Worm (Caenorhabditis elegans) whole organism, L4 larva: ENCODE results near the gene B0222.5.

Experiments used
- F10B5.3 ChIP-seq: sonication (generic microtip); optimal IDR thresholded peaks from 2 replicates; lab custom pipeline; 2016; ENCODE audit warnings: mild to moderate bottlenecking, missing genetic modification characterization, missing compliant biosample characterization
- F26F4.8 ChIP-seq: fragments of 200-800 bp; sonication (Bioruptor generic); conservative IDR thresholded peaks from 2 replicates; pipeline ENCODE4 v1.3.6; 2022; ENCODE audit warnings: missing genetic modification characterization, missing compliant biosample characterization
- R02D3.7 ChIP-seq: fragments of 150-350 bp; sonication (generic microtip); optimal IDR thresholded peaks from 3 replicates; lab custom pipeline; 2014; ENCODE audit warnings: missing biosample characterization, missing genetic modification characterization
- Y105C5A.15 ChIP-seq: fragments of 200-800 bp; sonication (Bioruptor generic); IDR thresholded peaks from 2 replicates; pipeline ENCODE4 v1.3.6; 2022; ENCODE audit warnings: missing genetic modification characterization, missing compliant biosample characterization
- Y48G9A.11 ChIP-seq: fragments of 200-800 bp; sonication (Bioruptor generic); IDR thresholded peaks from 2 replicates; pipeline ENCODE4 v1.3.6; 2022; ENCODE audit warnings: missing genetic modification reagents, missing genetic modification characterization, missing compliant biosample characterization
- Y5F2A.4 ChIP-seq: fragments of 200-800 bp; sonication (Bioruptor generic); optimal IDR thresholded peaks from 2 replicates; lab custom pipeline; 2018; ENCODE audit warnings: mild to moderate bottlenecking, missing genetic modification characterization, missing compliant biosample characterization
- Y75B8A.6 ChIP-seq: fragments of 200-800 bp; sonication (Bioruptor generic); IDR thresholded peaks from 2 replicates; pipeline ENCODE4 v1.3.6; 2022; ENCODE audit warnings: missing genetic modification reagents, missing genetic modification characterization, missing compliant biosample characterization
- attf-4 ChIP-seq: sonication (generic microtip); optimal IDR thresholded peaks from 3 replicates; lab custom pipeline; 2017; ENCODE audit warnings: missing biosample characterization, missing genetic modification characterization
- ceh-32 ChIP-seq: sonication (generic microtip); optimal IDR thresholded peaks from 2 replicates; lab custom pipeline; 2016; ENCODE audit warnings: mild to moderate bottlenecking, missing genetic modification characterization, missing compliant biosample characterization; ENCODE audit not compliant: poor library complexity
- ceh-62 ChIP-seq: sonication (generic microtip); optimal IDR thresholded peaks from 2 replicates; lab custom pipeline; 2017; ENCODE audit warnings: missing biosample characterization, missing genetic modification characterization
- ces-1 ChIP-seq: fragments of 150-350 bp; sonication (generic microtip); optimal IDR thresholded peaks from 4 replicates; lab custom pipeline; 2014; ENCODE audit warnings: missing biosample characterization, missing genetic modification reagents, missing genetic modification characterization
- ctbp-1 ChIP-seq: fragments of 200-800 bp; sonication (Bioruptor generic); IDR thresholded peaks from 2 replicates; pipeline ENCODE4 v1.3.6; 2022; ENCODE audit warnings: missing genetic modification reagents, missing genetic modification characterization, missing compliant biosample characterization
- daf-12 ChIP-seq: fragments of 150-350 bp; optimal IDR thresholded peaks from 2 replicates; lab custom pipeline; 2014; ENCODE audit warnings: missing biosample characterization, missing genetic modification reagents, missing genetic modification characterization
- dmd-6 ChIP-seq: fragments of 200-800 bp; sonication (Bioruptor generic); IDR thresholded peaks from 2 replicates; pipeline ENCODE4 v1.3.6; 2022; ENCODE audit warnings: missing genetic modification reagents, missing genetic modification characterization, missing compliant biosample characterization
- duxl-1 ChIP-seq: sonication (generic microtip); optimal IDR thresholded peaks from 2 replicates; lab custom pipeline; 2016; ENCODE audit warnings: mild to moderate bottlenecking, missing genetic modification characterization, moderate library complexity, missing compliant biosample characterization; ENCODE audit not compliant: poor library complexity
- hlh-11 ChIP-seq: fragments of 200-800 bp; sonication (Bioruptor generic); optimal IDR thresholded peaks from 2 replicates; lab custom pipeline; 2018; ENCODE audit warnings: mild to moderate bottlenecking, missing genetic modification characterization, missing compliant biosample characterization
- hlh-30 ChIP-seq: sonication (generic microtip); optimal IDR thresholded peaks from 2 replicates; lab custom pipeline; 2017; ENCODE audit warnings: antibody characterized with exemption, mild to moderate bottlenecking, missing genetic modification characterization, missing compliant biosample characterization; ENCODE audit not compliant: insufficient read depth
- hmg-1.1 ChIP-seq: fragments of 200-800 bp; sonication (Bioruptor generic); IDR thresholded peaks from 2 replicates; pipeline ENCODE4 v1.3.6; 2022; ENCODE audit warnings: missing genetic modification reagents, missing genetic modification characterization, missing compliant biosample characterization
- lin-1 ChIP-seq: fragments of 200-800 bp; sonication (Bioruptor generic); IDR thresholded peaks from 2 replicates; pipeline ENCODE4 v1.3.6; 2022; ENCODE audit warnings: missing genetic modification reagents, missing genetic modification characterization, missing compliant biosample characterization
- madf-9 ChIP-seq: fragments of 200-800 bp; sonication (Bioruptor generic); conservative IDR thresholded peaks from 2 replicates; pipeline ENCODE4 v1.3.6; 2022; ENCODE audit warnings: missing genetic modification reagents, missing genetic modification characterization, missing compliant biosample characterization
- nhr-10 ChIP-seq: fragments of 150-350 bp; optimal IDR thresholded peaks from 2 replicates; lab custom pipeline; 2014; ENCODE audit warnings: missing biosample characterization, missing genetic modification characterization
- nhr-102 ChIP-seq: sonication (generic microtip); optimal IDR thresholded peaks from 2 replicates; lab custom pipeline; 2016; ENCODE audit warnings: mild to moderate bottlenecking, missing genetic modification characterization, moderate library complexity, missing compliant biosample characterization
- nhr-11 ChIP-seq: fragments of 150-350 bp; optimal IDR thresholded peaks from 2 replicates; lab custom pipeline; 2014; ENCODE audit warnings: missing biosample characterization, missing genetic modification characterization
- nhr-111 ChIP-seq: fragments of 200-800 bp; sonication (Bioruptor generic); optimal IDR thresholded peaks from 2 replicates; lab custom pipeline; 2018; ENCODE audit warnings: mild to moderate bottlenecking, missing genetic modification characterization, missing compliant biosample characterization
- nhr-237 ChIP-seq: sonication (generic microtip); optimal IDR thresholded peaks from 2 replicates; lab custom pipeline; 2017; ENCODE audit warnings: missing biosample characterization, missing genetic modification characterization
- nhr-28 ChIP-seq: fragments of 150-350 bp; optimal IDR thresholded peaks from 2 replicates; lab custom pipeline; 2014; ENCODE audit warnings: missing biosample characterization, missing genetic modification characterization
- nhr-48 ChIP-seq: sonication (generic microtip); optimal IDR thresholded peaks from 2 replicates; lab custom pipeline; 2016; ENCODE audit warnings: mild to moderate bottlenecking, missing genetic modification characterization, missing compliant biosample characterization
- nhr-6 ChIP-seq: fragments of 150-350 bp; optimal IDR thresholded peaks from 2 replicates; lab custom pipeline; 2014; ENCODE audit warnings: missing biosample characterization, missing genetic modification characterization
- pha-4 ChIP-seq, 2 experiments: fragments of 150-350 bp in 1 of 2; fragments of 200-800 bp in 1 of 2; sonication (Bioruptor generic) in 1 of 2; IDR thresholded peaks in 1 of 2; optimal IDR thresholded peaks in 1 of 2; 2 replicates each; pipeline versions ENCODE4 v1.3.6 to Lab custom; 2014 to 2022; ENCODE audit warnings: missing genetic modification characterization in 2 of 2, missing genetic modification reagents in 2 of 2, missing biosample characterization in 1 of 2, missing compliant biosample characterization in 1 of 2
- php-3 ChIP-seq: fragments of 200-800 bp; sonication (Bioruptor generic); IDR thresholded peaks from 2 replicates; pipeline ENCODE4 v1.3.6; 2022; ENCODE audit warnings: missing genetic modification reagents, missing genetic modification characterization, missing compliant biosample characterization
- pqm-1 ChIP-seq: sonication (generic microtip); optimal IDR thresholded peaks from 2 replicates; lab custom pipeline; 2017; ENCODE audit warnings: missing biosample characterization, missing genetic modification characterization
- sdz-12 ChIP-seq: fragments of 200-800 bp; sonication (Bioruptor generic); optimal IDR thresholded peaks from 2 replicates; lab custom pipeline; 2018; ENCODE audit warnings: mild to moderate bottlenecking, missing genetic modification characterization, missing compliant biosample characterization
- snpc-4 ChIP-seq: fragments of 150-350 bp; optimal IDR thresholded peaks from 2 replicates; lab custom pipeline; 2014; ENCODE audit warnings: missing biosample characterization, missing genetic modification characterization
- spr-3 ChIP-seq: fragments of 200-800 bp; sonication (Bioruptor generic); optimal IDR thresholded peaks from 2 replicates; lab custom pipeline; 2018; ENCODE audit warnings: mild to moderate bottlenecking, missing genetic modification characterization, missing compliant biosample characterization
- tag-97 ChIP-seq: fragments of 200-800 bp; sonication (Bioruptor generic); IDR thresholded peaks from 2 replicates; pipeline ENCODE4 v1.3.6; 2022; ENCODE audit warnings: missing genetic modification characterization, missing compliant biosample characterization
- tra-1 ChIP-seq: fragments of 200-800 bp; sonication (Bioruptor generic); IDR thresholded peaks from 2 replicates; pipeline ENCODE4 v1.3.6; 2022; ENCODE audit warnings: missing genetic modification reagents, missing genetic modification characterization, missing compliant biosample characterization
- zip-2 ChIP-seq: fragments of 150-350 bp; optimal IDR thresholded peaks from 2 replicates; lab custom pipeline; 2014; ENCODE audit warnings: missing biosample characterization, missing genetic modification characterization
- ztf-7 ChIP-seq: fragments of 150-350 bp; optimal IDR thresholded peaks from 2 replicates; lab custom pipeline; 2014; ENCODE audit warnings: missing biosample characterization, missing genetic modification characterization

Gene B0222.5

ce11 chrV:9146196-9146595, 8.5 kb downstream of the B0222.5 start:
- TF ChIP-seq zip-2 (tag; lab: Kevin White, UChicago) (no peak), F26F4.8 (GFP tag; lab: Robert Waterston, UW) (no peak), tag-97 (no peak), pqm-1 (tag; lab: Kevin White, UChicago) (peak; percentile 23), php-3 (GFP tag; lab: Robert Waterston, UW) (no peak), hlh-11 (tag; lab: Kevin White, UChicago) (peak; percentile 38), tra-1 (GFP tag; lab: Robert Waterston, UW) (0 out of 2 replicates have a peak, but pooled peaks have one; percentile 17), Y48G9A.11 (GFP tag; lab: Robert Waterston, UW) (no peak), nhr-111 (GFP tag; lab: Kevin White, UChicago) (no peak), nhr-28 (tag; lab: Kevin White, UChicago) (peak; percentile 3), dmd-6 (GFP tag; lab: Robert Waterston, UW) (peak; percentile 75), ztf-7 (tag; lab: Kevin White, UChicago) (no peak), ces-1 (GFP tag; lab: Kevin White, UChicago) (no peak)

ce11 chrV:9143896-9144295, 10.8 kb downstream of the B0222.5 start:
- no peak for TF ChIP-seq nhr-48 (tag; lab: Kevin White, UChicago)
- no peak for TF ChIP-seq hlh-30
- no peak for TF ChIP-seq R02D3.7 (tag; lab: Kevin White, UChicago)
- no peak for TF ChIP-seq Y75B8A.6 (GFP tag; lab: Robert Waterston, UW)
- TF ChIP-seq nhr-28 (tag; lab: Kevin White, UChicago): peak; percentile 23
- TF ChIP-seq ceh-32 (tag; lab: Kevin White, UChicago): no peak

ce11 chrV:9141297-9141696, 13.4 kb downstream of the B0222.5 start, which contains the start of gene pitr-3:
TSS of gene pitr-3 (minus strand) at chrV:9141397.
- TF ChIP-seq spr-3 (no peak), pha-4 (GFP tag; IDR thresholded peaks at IDR 0.05; lab: Robert Waterston, UW) (no peak), pha-4 (tag; optimal IDR thresholded peaks at IDR 0.05; lab: Kevin White, UChicago) (no peak), lin-1 (GFP tag; lab: Robert Waterston, UW) (no peak), php-3 (GFP tag; lab: Robert Waterston, UW) (no peak), duxl-1 (tag; lab: Kevin White, UChicago) (no peak), sdz-12 (GFP tag; lab: Kevin White, UChicago) (no peak), hlh-11 (tag; lab: Kevin White, UChicago) (no peak), hlh-30 (no peak)

- no peak for TF ChIP-seq nhr-10 (tag; lab: Kevin White, UChicago)
- TF ChIP-seq attf-4 (tag; lab: Kevin White, UChicago): no peak
- TF ChIP-seq madf-9: no peak
- no peak for TF ChIP-seq Y5F2A.4 (GFP tag; lab: Kevin White, UChicago)
- no peak for TF ChIP-seq Y105C5A.15 (GFP tag; lab: Robert Waterston, UW)
- no peak for TF ChIP-seq nhr-6 (tag; lab: Kevin White, UChicago)
- TF ChIP-seq ctbp-1: no peak
- TF ChIP-seq daf-12 (tag; lab: Kevin White, UChicago): no peak
- no peak for TF ChIP-seq nhr-28 (tag; lab: Kevin White, UChicago)
- TF ChIP-seq nhr-237 (tag; lab: Kevin White, UChicago): no peak
- TF ChIP-seq spr-3: no peak
- TF ChIP-seq nhr-11 (tag; lab: Kevin White, UChicago): no peak
- no peak for TF ChIP-seq hmg-1.1 (GFP tag; lab: Robert Waterston, UW)
- no peak for TF ChIP-seq ceh-62 (tag; lab: Kevin White, UChicago)
- TF ChIP-seq nhr-102 (tag; lab: Kevin White, UChicago): no peak
- no peak for TF ChIP-seq snpc-4 (tag; lab: Kevin White, UChicago)
- TF ChIP-seq zip-2 (tag; lab: Kevin White, UChicago): no peak
- TF ChIP-seq F10B5.3 (tag; lab: Kevin White, UChicago): no peak
- TF ChIP-seq duxl-1 (tag; lab: Kevin White, UChicago): no peak
Observed at ce11 chrV:9137618-9138017, 17.1 kb downstream of the B0222.5 start, which contains the start of gene pitr-2. TSS of gene pitr-2 (minus strand) at chrV:9137718.
